Worm (Caenorhabditis elegans): ENCODE data around the gene srh-134.
A peak's percentile ranks its signal among the peaks of the same experiment; 100 is the strongest.

Gene srh-134

ce11 chrV:17978207-17978606 lies 38.9 kb downstream of the srh-134 start:
- TF ChIP-seq nhr-80 (tag; optimal IDR thresholded peaks at IDR 0.05) (peak; percentile 44), snpc-4 (GFP tag; optimal IDR thresholded peaks at IDR 0.05) (no peak), snpc-4 (tag; optimal IDR thresholded peaks at IDR 0.05) (peak in 1 of 4 experiments; percentile 4), ets-4 (GFP tag; optimal IDR thresholded peaks at IDR 0.05) (peak; percentile 8), ztf-22 (GFP tag; optimal IDR thresholded peaks at IDR 0.05) (no peak)

- TF ChIP-seq sea-2 (GFP tag; IDR thresholded peaks at IDR 0.05) (no peak), nhr-80 (tag; optimal IDR thresholded peaks at IDR 0.05) (no peak)
Observed at ce11 chrV:17966747-17967146, 50.4 kb downstream of the srh-134 start, which contains the start of gene gck-3. TSS of gene gck-3 (minus strand) at chrV:17966847.
